Worm (Caenorhabditis elegans) whole organism, mixed stage, embryonic: ENCODE data around the gene fan-1.

Source experiments
- M03D4.4 ChIP-seq: sonication (generic microtip); optimal IDR thresholded peaks from 2 replicates; lab custom pipeline; 2017; ENCODE audit warnings: mild to moderate bottlenecking, missing genetic modification characterization, missing compliant biosample characterization
- bed-3 ChIP-seq: fragments of 200-800 bp; sonication (Bioruptor generic); optimal IDR thresholded peaks from 3 replicates; lab custom pipeline; 2018; ENCODE audit warnings: mild to moderate bottlenecking, missing genetic modification characterization, moderate library complexity, missing compliant biosample characterization
- blmp-1 ChIP-seq: fragments of 150-350 bp; optimal IDR thresholded peaks from 2 replicates; lab custom pipeline; 2014; ENCODE audit warnings: missing biosample characterization, missing genetic modification characterization
- ceh-39 ChIP-seq: fragments of 150-350 bp; optimal IDR thresholded peaks from 2 replicates; lab custom pipeline; 2014; ENCODE audit warnings: missing biosample characterization, missing genetic modification characterization
- ceh-83 ChIP-seq: fragments of 200-800 bp; sonication (Bioruptor generic); optimal IDR thresholded peaks from 2 replicates; lab custom pipeline; 2018; ENCODE audit warnings: mild to moderate bottlenecking, missing genetic modification characterization, missing compliant biosample characterization
- ces-1 ChIP-seq: fragments of 150-350 bp; optimal IDR thresholded peaks from 2 replicates; lab custom pipeline; 2014; ENCODE audit warnings: missing biosample characterization, missing genetic modification reagents, missing genetic modification characterization
- cnd-1 ChIP-seq: fragments of 200-800 bp; sonication (Bioruptor generic); optimal IDR thresholded peaks from 2 replicates; lab custom pipeline; 2018; ENCODE audit warnings: mild to moderate bottlenecking, missing genetic modification characterization, missing compliant biosample characterization
- drap-1 ChIP-seq: fragments of 200-800 bp; sonication (Bioruptor generic); optimal IDR thresholded peaks from 3 replicates; lab custom pipeline; 2018; ENCODE audit warnings: mild to moderate bottlenecking, missing genetic modification characterization, missing compliant biosample characterization
- elt-1 ChIP-seq: sonication (generic microtip); optimal IDR thresholded peaks from 2 replicates; lab custom pipeline; 2017; ENCODE audit warnings: missing genetic modification characterization, mild to moderate bottlenecking, missing compliant biosample characterization, antibody characterized with exemption, moderate library complexity, borderline replicate concordance; ENCODE audit not compliant: insufficient read depth
- elt-3 ChIP-seq: fragments of 150-350 bp; optimal IDR thresholded peaks from 2 replicates; lab custom pipeline; 2014; ENCODE audit warnings: missing biosample characterization, missing genetic modification characterization
- flh-1 ChIP-seq: fragments of 200-800 bp; sonication (Bioruptor generic); optimal IDR thresholded peaks from 2 replicates; lab custom pipeline; 2018; ENCODE audit warnings: mild to moderate bottlenecking, missing genetic modification characterization, moderate library complexity, missing compliant biosample characterization
- ham-2 ChIP-seq: fragments of 200-800 bp; sonication (Bioruptor generic); optimal IDR thresholded peaks from 2 replicates; lab custom pipeline; 2018; ENCODE audit warnings: mild to moderate bottlenecking, missing genetic modification characterization, missing compliant biosample characterization
- hlh-1 ChIP-seq: fragments of 150-350 bp; optimal IDR thresholded peaks from 2 replicates; lab custom pipeline; 2014; ENCODE audit warnings: missing biosample characterization, missing genetic modification reagents, missing genetic modification characterization
- lin-13 ChIP-seq: fragments of 150-350 bp; optimal IDR thresholded peaks from 2 replicates; lab custom pipeline; 2014; ENCODE audit warnings: missing biosample characterization, missing genetic modification characterization
- lin-32 ChIP-seq: fragments of 200-800 bp; sonication (Bioruptor generic); optimal IDR thresholded peaks from 2 replicates; lab custom pipeline; 2018; ENCODE audit warnings: mild to moderate bottlenecking, missing genetic modification characterization, missing compliant biosample characterization
- lsy-2 ChIP-seq: fragments of 150-350 bp; optimal IDR thresholded peaks from 2 replicates; lab custom pipeline; 2014; ENCODE audit warnings: missing biosample characterization, missing genetic modification characterization
- mab-5 ChIP-seq: fragments of 150-350 bp; optimal IDR thresholded peaks from 2 replicates; lab custom pipeline; 2014; ENCODE audit warnings: missing biosample characterization, missing genetic modification characterization
- mep-1 ChIP-seq: fragments of 150-350 bp; optimal IDR thresholded peaks from 2 replicates; lab custom pipeline; 2017; ENCODE audit warnings: missing biosample characterization, missing genetic modification reagents, missing genetic modification characterization, inconsistent platforms
- mls-2 ChIP-seq: sonication (generic microtip); optimal IDR thresholded peaks from 2 replicates; lab custom pipeline; 2016; ENCODE audit warnings: mild to moderate bottlenecking, missing genetic modification characterization, moderate library complexity, missing compliant biosample characterization
- nhr-12 ChIP-seq: fragments of 150-350 bp; optimal IDR thresholded peaks from 2 replicates; lab custom pipeline; 2014; ENCODE audit warnings: missing biosample characterization, missing genetic modification characterization
- nhr-2 ChIP-seq: fragments of 150-350 bp; optimal IDR thresholded peaks from 2 replicates; lab custom pipeline; 2014; ENCODE audit warnings: missing biosample characterization, missing genetic modification characterization
- nhr-237 ChIP-seq: fragments of 150-350 bp; optimal IDR thresholded peaks from 2 replicates; lab custom pipeline; 2014; ENCODE audit warnings: missing biosample characterization, missing genetic modification characterization
- nhr-76 ChIP-seq: sonication (generic microtip); optimal IDR thresholded peaks from 2 replicates; lab custom pipeline; 2017; ENCODE audit warnings: missing biosample characterization, missing genetic modification characterization
- pha-4 ChIP-seq: fragments of 150-350 bp; optimal IDR thresholded peaks from 2 replicates; lab custom pipeline; 2018; ENCODE audit warnings: missing biosample characterization, missing genetic modification reagents, missing genetic modification characterization
- sem-2 ChIP-seq: fragments of 200-800 bp; sonication (Bioruptor generic); optimal IDR thresholded peaks from 2 replicates; lab custom pipeline; 2018; ENCODE audit warnings: mild to moderate bottlenecking, missing genetic modification characterization, missing compliant biosample characterization
- snpc-4 ChIP-seq: fragments of 150-350 bp; optimal IDR thresholded peaks from 2 replicates; lab custom pipeline; 2014; ENCODE audit warnings: missing biosample characterization, missing genetic modification characterization
- sptf-1 ChIP-seq: sonication (generic microtip); optimal IDR thresholded peaks from 2 replicates; lab custom pipeline; 2017; ENCODE audit warnings: mild to moderate bottlenecking, missing genetic modification characterization, moderate library complexity, missing compliant biosample characterization
- tbx-8 ChIP-seq: fragments of 200-800 bp; sonication (Bioruptor generic); optimal IDR thresholded peaks from 2 replicates; lab custom pipeline; 2018; ENCODE audit warnings: mild to moderate bottlenecking, missing genetic modification characterization, moderate library complexity, missing compliant biosample characterization
- unc-120 ChIP-seq: sonication (generic microtip); optimal IDR thresholded peaks from 2 replicates; lab custom pipeline; 2017; ENCODE audit warnings: missing genetic modification characterization, missing compliant biosample characterization; ENCODE audit not compliant: poor library complexity, severe bottlenecking
- unc-39 ChIP-seq: fragments of 150-350 bp; optimal IDR thresholded peaks from 2 replicates; lab custom pipeline; 2014; ENCODE audit warnings: missing biosample characterization, missing genetic modification characterization
- unc-62 ChIP-seq: fragments of 150-350 bp; optimal IDR thresholded peaks from 2 replicates; lab custom pipeline; 2014; ENCODE audit warnings: missing biosample characterization, missing genetic modification reagents, missing genetic modification characterization
- zip-8 ChIP-seq: fragments of 150-350 bp; optimal IDR thresholded peaks from 2 replicates; lab custom pipeline; 2014; ENCODE audit warnings: missing biosample characterization, missing genetic modification characterization
- ztf-11 ChIP-seq: fragments of 150-350 bp; optimal IDR thresholded peaks from 2 replicates; lab custom pipeline; 2014; ENCODE audit warnings: missing biosample characterization, missing genetic modification characterization

The fan-1 gene

ce11 chrIV:6556624-6557368 lies 8.3 kb downstream of the fan-1 start, which contains the start of gene try-3:
Gene try-3, plus strand, starts transcription at chrIV:6557155.
- TF ChIP-seq nhr-12 (no peak), cnd-1 (peak; percentile 81), flh-1 (GFP tag; lab: Kevin White, UChicago) (peak; percentile 49), lin-13 (tag; lab: Kevin White, UChicago) (no peak), sptf-1 (peak; percentile 83), sem-2 (GFP tag; lab: Kevin White, UChicago) (peak; percentile 74), ces-1 (GFP tag; lab: Kevin White, UChicago) (peak; percentile 27), nhr-2 (tag; lab: Kevin White, UChicago) (no peak), nhr-237 (no peak), ztf-11 (tag; lab: Kevin White, UChicago) (no peak), unc-62 (GFP tag; lab: Kevin White, UChicago) (no peak), tbx-8 (peak; percentile 36), unc-120 (peak; percentile 87), lsy-2 (tag; lab: Kevin White, UChicago) (peak; percentile 11), lin-32 (GFP tag; lab: Kevin White, UChicago) (peak; percentile 39), pha-4 (tag; lab: Kevin White, UChicago) (no peak), drap-1 (GFP tag; lab: Kevin White, UChicago) (peak; percentile 77), unc-39 (tag; lab: Kevin White, UChicago) (no peak), bed-3 (GFP tag; lab: Kevin White, UChicago) (peak; percentile 47), zip-8 (tag; lab: Kevin White, UChicago) (no peak), blmp-1 (tag; lab: Kevin White, UChicago) (no peak), mep-1 (peak; percentile 1), snpc-4 (tag; lab: Kevin White, UChicago) (no peak), hlh-1 (tag; lab: Kevin White, UChicago) (no peak), nhr-76 (tag; lab: Kevin White, UChicago) (no peak), ceh-39 (tag; lab: Kevin White, UChicago) (no peak), mls-2 (peak; percentile 78), M03D4.4 (tag; lab: Kevin White, UChicago) (peak; percentile 75), ceh-83 (GFP tag; lab: Kevin White, UChicago) (peak; percentile 86), elt-3 (tag; lab: Kevin White, UChicago) (no peak)

ce11 chrIV:6560434-6560833 lies 11.9 kb downstream of the fan-1 start, which contains the start of gene best-9:
Gene best-9, plus strand, starts transcription at chrIV:6560734.
- TF ChIP-seq zip-8 (tag; lab: Kevin White, UChicago) (no peak), M03D4.4 (tag; lab: Kevin White, UChicago) (no peak), ceh-39 (tag; lab: Kevin White, UChicago) (no peak), hlh-1 (tag; lab: Kevin White, UChicago) (no peak), elt-3 (tag; lab: Kevin White, UChicago) (no peak), bed-3 (GFP tag; lab: Kevin White, UChicago) (no peak), unc-39 (tag; lab: Kevin White, UChicago) (no peak), mab-5 (no peak)
- TF ChIP-seq, all 35 proteins: peak for 0

- TF ChIP-seq drap-1 (GFP tag; lab: Kevin White, UChicago) (no peak), zip-8 (tag; lab: Kevin White, UChicago) (no peak), ztf-11 (tag; lab: Kevin White, UChicago) (no peak), nhr-76 (tag; lab: Kevin White, UChicago) (no peak), unc-120 (no peak), tbx-8 (no peak), sem-2 (GFP tag; lab: Kevin White, UChicago) (no peak)
Observed at ce11 chrIV:6562039-6562438, 13.6 kb downstream of the fan-1 start.

ce11 chrIV:6565605-6566004 lies 17.1 kb downstream of the fan-1 start:
- TF ChIP-seq unc-62 (GFP tag; lab: Kevin White, UChicago) = no peak
- no peak for TF ChIP-seq mep-1
- no peak for TF ChIP-seq ceh-39 (tag; lab: Kevin White, UChicago)
- TF ChIP-seq tbx-8 = no peak
- no peak for TF ChIP-seq mls-2
- TF ChIP-seq unc-120 = no peak
- no peak for TF ChIP-seq M03D4.4 (tag; lab: Kevin White, UChicago)
- no peak for TF ChIP-seq elt-1 (tag; lab: Kevin White, UChicago)
- TF ChIP-seq nhr-237 = no peak
- no peak for TF ChIP-seq ces-1 (GFP tag; lab: Kevin White, UChicago)
- no peak for TF ChIP-seq nhr-12
- no peak for TF ChIP-seq drap-1 (GFP tag; lab: Kevin White, UChicago)
- no peak for TF ChIP-seq snpc-4 (tag; lab: Kevin White, UChicago)
- no peak for TF ChIP-seq unc-39 (tag; lab: Kevin White, UChicago)
- TF ChIP-seq lin-13 (tag; lab: Kevin White, UChicago) = no peak
- no peak for TF ChIP-seq ham-2 (GFP tag; lab: Kevin White, UChicago)
- TF ChIP-seq lin-32 (GFP tag; lab: Kevin White, UChicago) = no peak
- no peak for TF ChIP-seq ceh-83 (GFP tag; lab: Kevin White, UChicago)
- no peak for TF ChIP-seq hlh-1 (tag; lab: Kevin White, UChicago)
